Worm (Caenorhabditis elegans) whole organism, L4/young adult: ENCODE data around the gene math-42.

ENCODE experiments used
- dao-5 ChIP-seq: sonication (generic microtip); optimal IDR thresholded peaks from 2 replicates; lab custom pipeline; 2016; ENCODE audit warnings: missing genotype, missing genetic modification characterization, moderate library complexity, missing compliant biosample characterization
- him-1 ChIP-seq: sonication (generic microtip); optimal IDR thresholded peaks from 2 replicates; lab custom pipeline; 2016; ENCODE audit warnings: missing genotype, missing genetic modification reagents, missing genetic modification characterization, missing compliant biosample characterization

ce11 chrII:2063989-2064388 is 35.7 kb upstream of the math-42 start, which contains the start of gene F07E5.13:
- TF ChIP-seq dao-5 (tag; lab: Kevin White, UChicago) = no peak
- no peak for TF ChIP-seq him-1 (tag; lab: Kevin White, UChicago)
